Worm (Caenorhabditis elegans) whole organism, L1 larva: Measurements from ENCODE around the gene gna-1.
A peak's percentile ranks its signal among the peaks of the same experiment; 100 is the strongest.

Experiments
- C34B4.2 ChIP-seq: sonication (generic microtip); optimal IDR thresholded peaks from 2 replicates; lab custom pipeline; 2017; ENCODE audit warnings: mild to moderate bottlenecking, missing genetic modification characterization, missing compliant biosample characterization
- Y116A8C.19 ChIP-seq: sonication (generic microtip); optimal IDR thresholded peaks from 2 replicates; lab custom pipeline; 2016; ENCODE audit warnings: missing compliant biosample characterization, missing genetic modification characterization, borderline replicate concordance
- aha-1 ChIP-seq: fragments of 150-350 bp; optimal IDR thresholded peaks from 2 replicates; lab custom pipeline; 2014; ENCODE audit warnings: missing biosample characterization, missing genetic modification characterization
- alr-1 ChIP-seq: fragments of 200-800 bp; sonication (Bioruptor generic); optimal IDR thresholded peaks from 2 replicates; lab custom pipeline; 2018; ENCODE audit warnings: borderline replicate concordance, mild to moderate bottlenecking, missing genetic modification characterization, missing compliant biosample characterization
- ama-1 ChIP-seq: fragments of 150-350 bp; optimal IDR thresholded peaks from 2 replicates; lab custom pipeline; 2014
- blmp-1 ChIP-seq: fragments of 150-350 bp; optimal IDR thresholded peaks from 2 replicates; lab custom pipeline; 2014; ENCODE audit warnings: missing biosample characterization, missing genetic modification characterization
- ceh-82 ChIP-seq, 3 experiments: fragments of 150-350 bp in 1 of 3; sonication (generic microtip) in 2 of 3; optimal IDR thresholded peaks; 2 replicates each; lab custom pipeline; 2014 to 2017; ENCODE audit warnings: missing biosample characterization in 3 of 3, missing genetic modification characterization in 3 of 3
- ceh-88 ChIP-seq: fragments of 200-800 bp; sonication (Bioruptor generic); IDR thresholded peaks from 2 replicates; pipeline ENCODE4 v1.3.6; 2022; ENCODE audit warnings: missing genetic modification characterization, missing compliant biosample characterization
- ceh-90 ChIP-seq: sonication (generic microtip); optimal IDR thresholded peaks from 2 replicates; lab custom pipeline; 2016; ENCODE audit warnings: missing genetic modification characterization, missing compliant biosample characterization
- ces-1 ChIP-seq: fragments of 150-350 bp; optimal IDR thresholded peaks from 2 replicates; lab custom pipeline; 2014; ENCODE audit warnings: missing biosample characterization, missing genetic modification reagents, missing genetic modification characterization
- dpl-1 ChIP-seq, 3 experiments: fragments of 150-350 bp in 2 of 3; sonication (generic microtip) in 1 of 3; optimal IDR thresholded peaks; 2 replicates each; lab custom pipeline; 2014 to 2017; ENCODE audit warnings: missing biosample characterization in 3 of 3, missing genetic modification characterization in 3 of 3, missing genetic modification reagents in 3 of 3
- efl-1 ChIP-seq, 4 experiments: fragments of 150-350 bp; optimal IDR thresholded peaks in 3 of 4; peaks in 1 of 4; 1 replicate in 1 of 4; 2 replicates in 3 of 4; lab custom pipeline; 2014; ENCODE audit warnings: missing biosample characterization in 2 of 4, missing genetic modification characterization in 2 of 4, missing genetic modification reagents in 2 of 4
- efl-3 ChIP-seq: fragments of 200-800 bp; sonication (Bioruptor generic); optimal IDR thresholded peaks from 2 replicates; lab custom pipeline; 2018; ENCODE audit warnings: mild to moderate bottlenecking, missing genetic modification characterization, missing compliant biosample characterization
- egl-27 ChIP-seq, 2 experiments: fragments of 150-350 bp in 1 of 2; sonication (generic microtip); optimal IDR thresholded peaks; 3 replicates each; lab custom pipeline; 2017 to 2018; ENCODE audit warnings: missing biosample characterization in 2 of 2, missing genetic modification characterization in 2 of 2, missing genetic modification reagents in 2 of 2
- ets-5 ChIP-seq: fragments of 200-800 bp; sonication (Bioruptor generic); IDR thresholded peaks from 2 replicates; pipeline ENCODE4 v1.3.6; 2022; ENCODE audit warnings: missing genetic modification characterization, missing compliant biosample characterization
- fkh-8 ChIP-seq: sonication (generic microtip); optimal IDR thresholded peaks from 2 replicates; lab custom pipeline; 2016; ENCODE audit warnings: mild to moderate bottlenecking, missing genetic modification characterization, missing compliant biosample characterization
- fos-1 ChIP-seq: fragments of 150-350 bp; optimal IDR thresholded peaks from 2 replicates; lab custom pipeline; 2014; ENCODE audit warnings: missing biosample characterization, missing genetic modification characterization
- hlh-17 ChIP-seq: fragments of 200-800 bp; sonication (Bioruptor generic); optimal IDR thresholded peaks from 2 replicates; lab custom pipeline; 2018; ENCODE audit warnings: missing genetic modification characterization, mild to moderate bottlenecking, missing compliant biosample characterization, moderate library complexity, borderline replicate concordance
- hpl-2 ChIP-seq: fragments of 150-350 bp; optimal IDR thresholded peaks from 2 replicates; lab custom pipeline; 2014; ENCODE audit warnings: missing biosample characterization, missing genetic modification reagents, missing genetic modification characterization
- isw-1 ChIP-seq: fragments of 200-800 bp; sonication (Bioruptor generic); IDR thresholded peaks from 2 replicates; pipeline ENCODE4 v1.3.6; 2022; ENCODE audit warnings: missing genetic modification characterization, missing compliant biosample characterization
- jun-1 ChIP-seq: fragments of 150-350 bp; optimal IDR thresholded peaks from 2 replicates; lab custom pipeline; 2014; ENCODE audit warnings: missing biosample characterization, missing genetic modification reagents, missing genetic modification characterization
- lin-13 ChIP-seq: fragments of 150-350 bp; optimal IDR thresholded peaks from 2 replicates; lab custom pipeline; 2014; ENCODE audit warnings: missing biosample characterization, missing genetic modification reagents, missing genetic modification characterization
- lin-14 ChIP-seq: fragments of 200-800 bp; sonication (Bioruptor generic); optimal IDR thresholded peaks from 2 replicates; lab custom pipeline; 2018; ENCODE audit warnings: mild to moderate bottlenecking, missing genetic modification characterization, moderate library complexity, missing compliant biosample characterization
- lin-35 ChIP-seq, 2 experiments: fragments of 150-350 bp; optimal IDR thresholded peaks; 2 replicates each; lab custom pipeline; 2014; ENCODE audit warnings: missing biosample characterization in 2 of 2, missing genetic modification characterization in 2 of 2, missing genetic modification reagents in 2 of 2
- mab-9 ChIP-seq: fragments of 200-800 bp; sonication (Bioruptor generic); IDR thresholded peaks from 2 replicates; pipeline ENCODE4 v1.3.6; 2022; ENCODE audit warnings: missing genetic modification reagents, missing genetic modification characterization, missing compliant biosample characterization
- mdl-1 ChIP-seq, 2 experiments: fragments of 150-350 bp; optimal IDR thresholded peaks; 2 replicates each; lab custom pipeline; 2014 to 2017; ENCODE audit warnings: missing biosample characterization in 2 of 2, missing genetic modification characterization in 2 of 2, inconsistent platforms in 1 of 2
- mef-2 ChIP-seq: fragments of 150-350 bp; optimal IDR thresholded peaks from 2 replicates; lab custom pipeline; 2014; ENCODE audit warnings: missing biosample characterization, missing genetic modification characterization
- mep-1 ChIP-seq: fragments of 150-350 bp; optimal IDR thresholded peaks from 2 replicates; lab custom pipeline; 2014; ENCODE audit warnings: missing biosample characterization, missing genetic modification characterization
- nhr-19 ChIP-seq: fragments of 200-800 bp; sonication (Bioruptor generic); conservative IDR thresholded peaks from 2 replicates; pipeline ENCODE4 v1.3.6; 2022; ENCODE audit warnings: missing genetic modification characterization, missing compliant biosample characterization
- nhr-28 ChIP-seq: fragments of 150-350 bp; optimal IDR thresholded peaks from 2 replicates; lab custom pipeline; 2014; ENCODE audit warnings: missing biosample characterization, missing genetic modification characterization
- nhr-71 ChIP-seq: sonication (generic microtip); optimal IDR thresholded peaks from 2 replicates; lab custom pipeline; 2016; ENCODE audit warnings: mild to moderate bottlenecking, missing genetic modification characterization, moderate library complexity, missing compliant biosample characterization
- nhr-77 ChIP-seq: fragments of 150-350 bp; optimal IDR thresholded peaks from 2 replicates; lab custom pipeline; 2014; ENCODE audit warnings: missing biosample characterization, missing genetic modification characterization
- nhr-84 ChIP-seq: sonication (generic microtip); optimal IDR thresholded peaks from 2 replicates; lab custom pipeline; 2017; ENCODE audit warnings: missing biosample characterization, missing genetic modification characterization
- pag-3 ChIP-seq: sonication (generic microtip); optimal IDR thresholded peaks from 2 replicates; lab custom pipeline; 2017; ENCODE audit warnings: missing genetic modification characterization, mild to moderate bottlenecking, missing compliant biosample characterization, antibody characterized with exemption, borderline replicate concordance; ENCODE audit not compliant: insufficient read depth
- pqm-1 ChIP-seq: sonication (generic microtip); optimal IDR thresholded peaks from 3 replicates; lab custom pipeline; 2017; ENCODE audit warnings: missing biosample characterization, missing genetic modification characterization
- rnt-1 ChIP-seq: sonication (generic microtip); optimal IDR thresholded peaks from 2 replicates; lab custom pipeline; 2016; ENCODE audit warnings: mild to moderate bottlenecking, missing genetic modification characterization, moderate library complexity, missing compliant biosample characterization
- snu-23 ChIP-seq: sonication (generic microtip); optimal IDR thresholded peaks from 2 replicates; lab custom pipeline; 2016; ENCODE audit warnings: missing genetic modification characterization, missing compliant biosample characterization
- sox-4 ChIP-seq: sonication (generic microtip); optimal IDR thresholded peaks from 2 replicates; lab custom pipeline; 2016; ENCODE audit warnings: missing genetic modification characterization, missing compliant biosample characterization
- sptf-1 ChIP-seq: fragments of 150-350 bp; optimal IDR thresholded peaks from 2 replicates; lab custom pipeline; 2014; ENCODE audit warnings: missing biosample characterization, missing genetic modification characterization
- sup-37 ChIP-seq: fragments of 200-800 bp; sonication (Bioruptor generic); optimal IDR thresholded peaks from 2 replicates; lab custom pipeline; 2018; ENCODE audit warnings: mild to moderate bottlenecking, missing genetic modification characterization, missing compliant biosample characterization
- tbx-2 ChIP-seq: sonication (generic microtip); optimal IDR thresholded peaks from 2 replicates; lab custom pipeline; 2016; ENCODE audit warnings: missing genetic modification characterization, missing compliant biosample characterization
- unc-62 ChIP-seq: fragments of 150-350 bp; optimal IDR thresholded peaks from 2 replicates; lab custom pipeline; 2014; ENCODE audit warnings: missing biosample characterization, missing genetic modification reagents, missing genetic modification characterization
- unc-86 ChIP-seq: sonication (generic microtip); optimal IDR thresholded peaks from 2 replicates; lab custom pipeline; 2016; ENCODE audit warnings: missing genetic modification characterization, missing compliant biosample characterization
- vab-15 ChIP-seq: sonication (generic microtip); optimal IDR thresholded peaks from 2 replicates; lab custom pipeline; 2017; ENCODE audit warnings: missing genotype, mild to moderate bottlenecking, missing genetic modification characterization, missing compliant biosample characterization
- xbp-1 ChIP-seq: sonication (generic microtip); optimal IDR thresholded peaks from 2 replicates; lab custom pipeline; 2016; ENCODE audit warnings: missing genetic modification characterization, missing compliant biosample characterization
- zip-4 ChIP-seq: fragments of 200-800 bp; sonication (Bioruptor generic); optimal IDR thresholded peaks from 2 replicates; lab custom pipeline; 2018; ENCODE audit warnings: mild to moderate bottlenecking, missing genetic modification characterization, moderate library complexity, missing compliant biosample characterization
- ztf-11 ChIP-seq, 2 experiments: sonication (generic microtip); optimal IDR thresholded peaks; 2 replicates each; lab custom pipeline; 2016 to 2017; ENCODE audit warnings: missing genetic modification characterization in 2 of 2, missing biosample characterization in 1 of 2, missing compliant biosample characterization in 1 of 2
- ztf-4 ChIP-seq: fragments of 150-350 bp; optimal IDR thresholded peaks from 2 replicates; lab custom pipeline; 2014; ENCODE audit warnings: missing biosample characterization, missing genetic modification characterization

The gna-1 gene

DNA sequence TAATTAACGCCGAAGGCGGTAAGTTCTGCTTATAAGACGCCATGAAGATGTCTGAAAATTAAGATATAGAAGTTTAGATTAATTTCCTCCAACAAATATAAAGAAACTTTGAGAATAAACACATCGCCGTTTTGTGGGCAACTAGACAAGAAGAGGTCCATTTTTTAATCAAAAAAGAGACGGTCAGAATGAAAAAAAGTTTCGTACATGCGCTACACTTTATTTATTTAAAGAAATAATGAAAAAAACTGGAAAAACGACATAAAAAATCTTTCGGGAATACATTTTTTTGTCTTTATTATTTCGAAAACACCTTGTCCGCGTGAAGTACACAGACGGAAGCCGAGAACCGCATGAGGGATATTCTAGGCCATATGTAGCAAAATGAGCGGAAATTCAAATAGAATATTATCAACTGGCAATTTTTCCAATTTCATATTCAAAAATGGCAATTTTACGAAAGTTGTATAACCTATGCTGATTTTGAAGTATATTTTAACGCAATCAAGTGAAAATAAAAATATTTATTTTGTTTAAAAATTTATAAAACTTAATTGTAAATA, 35.9 kb upstream of the gna-1 start, which contains the start of gene sluh-7 (continued):
- TF ChIP-seq ceh-90 (peak; percentile 96), lin-13 (GFP tag; lab: Kevin White, UChicago) (peak; percentile 72), ets-5 (no peak), hlh-17 (no peak), nhr-77 (tag; lab: Kevin White, UChicago) (peak; percentile 38), sox-4 (tag; lab: Kevin White, UChicago) (peak; percentile 90), lin-35 (GFP tag; optimal IDR thresholded peaks at IDR 0.05; lab: Kevin White, UChicago) (peak; percentile 94 to 97), lin-14 (GFP tag; lab: Kevin White, UChicago) (peak; percentile 81), blmp-1 (tag; lab: Kevin White, UChicago) (peak; percentile 77), tbx-2 (tag; lab: Kevin White, UChicago) (peak; percentile 91), snu-23 (GFP tag; lab: Kevin White, UChicago) (peak; percentile 87), mab-9 (GFP tag; lab: Robert Waterston, UW) (peak; percentile 76), hpl-2 (GFP tag; lab: Kevin White, UChicago) (no peak), mdl-1 (tag; optimal IDR thresholded peaks at IDR 0.05; lab: Kevin White, UChicago) (peak in 1 of 2 experiments; percentile 35), xbp-1 (tag; lab: Kevin White, UChicago) (peak; percentile 89), sptf-1 (tag; lab: Kevin White, UChicago) (no peak), aha-1 (tag; lab: Kevin White, UChicago) (no peak), ztf-4 (tag; lab: Kevin White, UChicago) (no peak), sup-37 (peak; percentile 63), fos-1 (tag; lab: Kevin White, UChicago) (peak; percentile 44), nhr-19 (peak; percentile 87), unc-62 (GFP tag; lab: Kevin White, UChicago) (no peak), Y116A8C.19 (tag; lab: Kevin White, UChicago) (peak; percentile 77), pqm-1 (tag; lab: Kevin White, UChicago) (no peak), unc-86 (tag; lab: Kevin White, UChicago) (peak; percentile 82), ama-1 (lab: Kevin White, UChicago) (no peak), alr-1 (tag; lab: Kevin White, UChicago) (no peak), mef-2 (tag; lab: Kevin White, UChicago) (peak; percentile 12), isw-1 (GFP tag; lab: Robert Waterston, UW) (peak; percentile 82), efl-1 (optimal IDR thresholded peaks at IDR 0.05; lab: Kevin White, UChicago) (peak; percentile 80 to 95), efl-1 (GFP tag; optimal IDR thresholded peaks at IDR 0.05 in 1 of 2; lab: Kevin White, UChicago) (peak; percentile 95 to 99), ceh-82 (tag; optimal IDR thresholded peaks at IDR 0.05; lab: Kevin White, UChicago) (peak; percentile 69 to 78 (median 74)), egl-27 (tag; optimal IDR thresholded peaks at IDR 0.05; lab: Kevin White, UChicago) (no peak), ztf-11 (tag; optimal IDR thresholded peaks at IDR 0.05; lab: Kevin White, UChicago) (peak in 1 of 2 experiments; percentile 96), ceh-88 (GFP tag; lab: Robert Waterston, UW) (peak; percentile 69), C34B4.2 (no peak), dpl-1 (GFP tag; optimal IDR thresholded peaks at IDR 0.05; lab: Kevin White, UChicago) (peak; percentile 91 to 96 (median 94)), nhr-71 (tag; lab: Kevin White, UChicago) (peak; percentile 94), pag-3 (tag; lab: Kevin White, UChicago) (no peak), efl-3 (peak; percentile 11), zip-4 (GFP tag; lab: Kevin White, UChicago) (peak; percentile 20), nhr-84 (no peak), fkh-8 (tag; lab: Kevin White, UChicago) (peak; percentile 78), jun-1 (tag; lab: Kevin White, UChicago) (no peak), rnt-1 (tag; lab: Kevin White, UChicago) (peak; percentile 99), vab-15 (peak; percentile 60), mep-1 (peak; percentile 93), ces-1 (no peak), nhr-28 (tag; lab: Kevin White, UChicago) (no peak)
